Fruit fly (Drosophila melanogaster): ENCODE data around the gene CG2059.

The CG2059 gene

dm6 chrX:7303848-7304427 lies 17.8 kb downstream of the CG2059 start:
- TF ChIP-seq sage (GFP tag; optimal IDR thresholded peaks at IDR 0.05) (no peak), pan (optimal IDR thresholded peaks at IDR 0.05) (no peak), Rel (GFP tag; optimal IDR thresholded peaks at IDR 0.05) (no peak), Rel (tag; optimal IDR thresholded peaks at IDR 0.05) (peak; percentile 31)

dm6 chrX:7304798-7305447 lies 18.8 kb downstream of the CG2059 start:
- TF ChIP-seq br (GFP tag; optimal IDR thresholded peaks at IDR 0.05) (peak; percentile 16), CG9705 (GFP tag; optimal IDR thresholded peaks at IDR 0.05) (no peak), jim (GFP tag; optimal IDR thresholded peaks at IDR 0.05) (peak; percentile 89), tai (GFP tag; optimal IDR thresholded peaks at IDR 0.05) (no peak), psq (GFP tag; optimal IDR thresholded peaks at IDR 0.05) (peak; percentile 94), Sp1 (GFP tag; optimal IDR thresholded peaks at IDR 0.05) (peak; percentile 12), sage (GFP tag; optimal IDR thresholded peaks at IDR 0.05) (peak; percentile 22), CG32264 (GFP tag; optimal IDR thresholded peaks at IDR 0.05) (no peak), CrebA (GFP tag; optimal IDR thresholded peaks at IDR 0.05; ENCODE audit: borderline replicate concordance) (peak; percentile 69), Hnf4 (GFP tag; optimal IDR thresholded peaks at IDR 0.05) (peak; percentile 18), Mio (GFP tag; optimal IDR thresholded peaks at IDR 0.05) (no peak), N (GFP tag; optimal IDR thresholded peaks at IDR 0.05) (no peak), Jra (GFP tag; optimal IDR thresholded peaks at IDR 0.05) (no peak), h (GFP tag; optimal IDR thresholded peaks at IDR 0.05) (no peak), fru (GFP tag; optimal IDR thresholded peaks at IDR 0.05) (peak; percentile 53), HLH106 (tag; optimal IDR thresholded peaks at IDR 0.05) (peak; percentile 8), OdsH (GFP tag; optimal IDR thresholded peaks at IDR 0.05) (no peak), Vsx2 (GFP tag; optimal IDR thresholded peaks at IDR 0.05; ENCODE audit: partially characterized antibody) (no peak), dsf (GFP tag; optimal IDR thresholded peaks at IDR 0.05; ENCODE audit: borderline replicate concordance) (no peak), Rel (GFP tag; optimal IDR thresholded peaks at IDR 0.05) (no peak), Rel (tag; optimal IDR thresholded peaks at IDR 0.05) (no peak)

dm6 chrX:7305753-7306338 lies 19.7 kb downstream of the CG2059 start:
- TF ChIP-seq usp (GFP tag; optimal IDR thresholded peaks at IDR 0.05), result no peak
- no peak for TF ChIP-seq Mio (GFP tag; optimal IDR thresholded peaks at IDR 0.05)
- peak; percentile 78 for TF ChIP-seq rgr (GFP tag; optimal IDR thresholded peaks at IDR 0.05)
- peak in 1 of 2 experiments; percentile 90 for TF ChIP-seq foxo (GFP tag; optimal IDR thresholded peaks at IDR 0.05)
- peak; percentile 65 for TF ChIP-seq psq (GFP tag; optimal IDR thresholded peaks at IDR 0.05)
- peak; percentile 77 for TF ChIP-seq fru (GFP tag; optimal IDR thresholded peaks at IDR 0.05)
- TF ChIP-seq HLH106 (tag; optimal IDR thresholded peaks at IDR 0.05), result peak; percentile 84
- peak; percentile 35 for TF ChIP-seq CG32264 (GFP tag; optimal IDR thresholded peaks at IDR 0.05)
- peak; percentile 82 for TF ChIP-seq Sp1 (GFP tag; optimal IDR thresholded peaks at IDR 0.05)
- TF ChIP-seq OdsH (GFP tag; optimal IDR thresholded peaks at IDR 0.05), result peak; percentile 69
- peak; percentile 63 for TF ChIP-seq CG9705 (GFP tag; optimal IDR thresholded peaks at IDR 0.05)
- TF ChIP-seq pan (optimal IDR thresholded peaks at IDR 0.05), result no peak
- no peak for TF ChIP-seq dsf (GFP tag; optimal IDR thresholded peaks at IDR 0.05; ENCODE audit: borderline replicate concordance)
- TF ChIP-seq h (GFP tag; optimal IDR thresholded peaks at IDR 0.05), result peak; percentile 73
- TF ChIP-seq Dfd (GFP tag; optimal IDR thresholded peaks at IDR 0.05), result peak; percentile 21
- TF ChIP-seq Dif (GFP tag; optimal IDR thresholded peaks at IDR 0.05; ENCODE audit: partially characterized antibody), result no peak
- TF ChIP-seq woc (GFP tag; optimal IDR thresholded peaks at IDR 0.05), result peak; percentile 40
- TF ChIP-seq GATAd (GFP tag; optimal IDR thresholded peaks at IDR 0.05), result no peak
- peak; percentile 5 for TF ChIP-seq N (GFP tag; optimal IDR thresholded peaks at IDR 0.05)
- no peak for TF ChIP-seq Rel (GFP tag; optimal IDR thresholded peaks at IDR 0.05)
- peak; percentile 41 for TF ChIP-seq Rel (tag; optimal IDR thresholded peaks at IDR 0.05)
- TF ChIP-seq brk (GFP tag; optimal IDR thresholded peaks at IDR 0.05), result no peak
- peak; percentile 10 for TF ChIP-seq Hnf4 (GFP tag; optimal IDR thresholded peaks at IDR 0.05)
- peak; percentile 38 for TF ChIP-seq CrebA (GFP tag; optimal IDR thresholded peaks at IDR 0.05; ENCODE audit: borderline replicate concordance)
- peak in 1 of 2 experiments; percentile 13 for TF ChIP-seq dl (GFP tag; optimal IDR thresholded peaks at IDR 0.05; ENCODE audit: insufficient read depth in 1 of 2, partially characterized antibody in 2 of 2)
- TF ChIP-seq Hr83 (GFP tag; optimal IDR thresholded peaks at IDR 0.05; ENCODE audit: poor library complexity, severe bottlenecking), result no peak
- no peak for TF ChIP-seq Hr78 (GFP tag; optimal IDR thresholded peaks at IDR 0.05)
- no peak for TF ChIP-seq sv (GFP tag; optimal IDR thresholded peaks at IDR 0.05)
- peak; percentile 50 for TF ChIP-seq br (GFP tag; optimal IDR thresholded peaks at IDR 0.05)
- TF ChIP-seq Jra (GFP tag; optimal IDR thresholded peaks at IDR 0.05), result peak; percentile 5
- TF ChIP-seq lola (GFP tag; optimal IDR thresholded peaks at IDR 0.05), result no peak
- no peak for TF ChIP-seq sage (GFP tag; optimal IDR thresholded peaks at IDR 0.05)
- peak; percentile 66 for TF ChIP-seq ey (GFP tag; optimal IDR thresholded peaks at IDR 0.05)
- no peak for TF ChIP-seq tai (GFP tag; optimal IDR thresholded peaks at IDR 0.05)
- no peak for TF ChIP-seq Abd-B (GFP tag; optimal IDR thresholded peaks at IDR 0.05)
- TF ChIP-seq dmrt93B (GFP tag; optimal IDR thresholded peaks at IDR 0.05), result peak; percentile 87
